Worm (Caenorhabditis elegans): ENCODE results near the gene C03B8.3.

C03B8.3 gene

ce11 chrIII:7723412-7724068 lies 11.4 kb downstream of the C03B8.3 start:
- TF ChIP-seq hmg-4 (GFP tag; optimal IDR thresholded peaks at IDR 0.05) = no peak
- TF ChIP-seq tbx-11 (GFP tag; IDR thresholded peaks at IDR 0.05) = no peak
- TF ChIP-seq B0310.2 (tag; optimal IDR thresholded peaks at IDR 0.05) = no peak
- no peak for TF ChIP-seq scrt-1 (GFP tag; IDR thresholded peaks at IDR 0.05)
- no peak for TF ChIP-seq F13C5.2 (tag; optimal IDR thresholded peaks at IDR 0.05)
- TF ChIP-seq tbx-37 (GFP tag; conservative IDR thresholded peaks at IDR 0.05) = no peak
- TF ChIP-seq hmbx-1 (tag; optimal IDR thresholded peaks at IDR 0.05) = no peak
- no peak for TF ChIP-seq sea-1 (GFP tag; conservative IDR thresholded peaks at IDR 0.05)
- no peak for TF ChIP-seq pes-1 (GFP tag; IDR thresholded peaks at IDR 0.05)
- TF ChIP-seq ceh-36 (tag; optimal IDR thresholded peaks at IDR 0.05) = no peak
- TF ChIP-seq tra-4 (tag; optimal IDR thresholded peaks at IDR 0.05) = no peak
- TF ChIP-seq ama-1 (optimal IDR thresholded peaks at IDR 0.05) = no peak
- no peak for TF ChIP-seq ceh-13 (GFP tag; optimal IDR thresholded peaks at IDR 0.05)
- TF ChIP-seq hnd-1 (tag; optimal IDR thresholded peaks at IDR 0.05) = no peak
- no peak for TF ChIP-seq aly-1 (tag; optimal IDR thresholded peaks at IDR 0.05)
- TF ChIP-seq ets-7 (tag; optimal IDR thresholded peaks at IDR 0.05) = no peak
- TF ChIP-seq flt-1 (GFP tag; IDR thresholded peaks at IDR 0.05) = no peak

- TF ChIP-seq flt-1 (GFP tag; IDR thresholded peaks at IDR 0.05) (no peak), ceh-13 (GFP tag; optimal IDR thresholded peaks at IDR 0.05) (no peak), hmg-4 (GFP tag; optimal IDR thresholded peaks at IDR 0.05) (no peak), sea-1 (GFP tag; conservative IDR thresholded peaks at IDR 0.05) (no peak), tbx-11 (GFP tag; IDR thresholded peaks at IDR 0.05) (no peak), hmbx-1 (tag; optimal IDR thresholded peaks at IDR 0.05) (no peak), tbx-37 (GFP tag; conservative IDR thresholded peaks at IDR 0.05) (no peak), ama-1 (optimal IDR thresholded peaks at IDR 0.05) (no peak)
These were observed 12.3 kb downstream of the C03B8.3 start for ce11 chrIII:7724433-7724832.

- TF ChIP-seq aly-1 (tag; optimal IDR thresholded peaks at IDR 0.05) = peak; percentile 30
- TF ChIP-seq ceh-13 (GFP tag; optimal IDR thresholded peaks at IDR 0.05) = no peak
These were observed 13.6 kb downstream of the C03B8.3 start for ce11 chrIII:7725483-7726250.

ce11 chrIII:7726500-7726899 lies 14.4 kb downstream of the C03B8.3 start:
- TF ChIP-seq tbx-11 (GFP tag; IDR thresholded peaks at IDR 0.05) (no peak), sea-1 (GFP tag; conservative IDR thresholded peaks at IDR 0.05) (no peak), B0310.2 (tag; optimal IDR thresholded peaks at IDR 0.05) (no peak), pes-1 (GFP tag; IDR thresholded peaks at IDR 0.05) (no peak), hmbx-1 (tag; optimal IDR thresholded peaks at IDR 0.05) (no peak), hnd-1 (tag; optimal IDR thresholded peaks at IDR 0.05) (no peak), flt-1 (GFP tag; IDR thresholded peaks at IDR 0.05) (no peak), F13C5.2 (tag; optimal IDR thresholded peaks at IDR 0.05) (no peak), tra-4 (tag; optimal IDR thresholded peaks at IDR 0.05) (no peak), hmg-4 (GFP tag; optimal IDR thresholded peaks at IDR 0.05) (no peak), ceh-36 (tag; optimal IDR thresholded peaks at IDR 0.05) (no peak), scrt-1 (GFP tag; IDR thresholded peaks at IDR 0.05) (no peak), ama-1 (optimal IDR thresholded peaks at IDR 0.05) (no peak), tbx-37 (GFP tag; conservative IDR thresholded peaks at IDR 0.05) (no peak), ceh-13 (GFP tag; optimal IDR thresholded peaks at IDR 0.05) (no peak), aly-1 (tag; optimal IDR thresholded peaks at IDR 0.05) (no peak), ets-7 (tag; optimal IDR thresholded peaks at IDR 0.05) (no peak)

- TF ChIP-seq ets-7 (tag; optimal IDR thresholded peaks at IDR 0.05) = no peak
- no peak for TF ChIP-seq hmbx-1 (tag; optimal IDR thresholded peaks at IDR 0.05)
- TF ChIP-seq ceh-13 (GFP tag; optimal IDR thresholded peaks at IDR 0.05) = no peak
- no peak for TF ChIP-seq tbx-37 (GFP tag; conservative IDR thresholded peaks at IDR 0.05)
- TF ChIP-seq flt-1 (GFP tag; IDR thresholded peaks at IDR 0.05) = no peak
- TF ChIP-seq hmg-4 (GFP tag; optimal IDR thresholded peaks at IDR 0.05) = no peak
- TF ChIP-seq aly-1 (tag; optimal IDR thresholded peaks at IDR 0.05) = no peak
- no peak for TF ChIP-seq ceh-36 (tag; optimal IDR thresholded peaks at IDR 0.05)
- no peak for TF ChIP-seq hnd-1 (tag; optimal IDR thresholded peaks at IDR 0.05)
- TF ChIP-seq tra-4 (tag; optimal IDR thresholded peaks at IDR 0.05) = no peak
- no peak for TF ChIP-seq B0310.2 (tag; optimal IDR thresholded peaks at IDR 0.05)
- no peak for TF ChIP-seq scrt-1 (GFP tag; IDR thresholded peaks at IDR 0.05)
These were observed 16.4 kb downstream of the C03B8.3 start for ce11 chrIII:7728494-7728893.

- TF ChIP-seq tbx-11 (GFP tag; IDR thresholded peaks at IDR 0.05) = no peak
These were observed 17.0 kb downstream of the C03B8.3 start for ce11 chrIII:7729062-7729461.

ce11 chrIII:7729534-7730061 lies 17.5 kb downstream of the C03B8.3 start, which contains the start of gene ZK112.4:
Gene ZK112.4 (minus strand): TSS chrIII:7730011.
- TF ChIP-seq hnd-1 (tag; optimal IDR thresholded peaks at IDR 0.05) (no peak), ceh-36 (tag; optimal IDR thresholded peaks at IDR 0.05) (no peak), hmg-4 (GFP tag; optimal IDR thresholded peaks at IDR 0.05) (peak; percentile 44)

ce11 chrIII:7730331-7730730 lies 18.2 kb downstream of the C03B8.3 start:
- TF ChIP-seq scrt-1 (GFP tag; IDR thresholded peaks at IDR 0.05) (no peak), hmg-4 (GFP tag; optimal IDR thresholded peaks at IDR 0.05) (peak; percentile 1)
